Fruit fly (Drosophila melanogaster): ENCODE data around the gene CG9331.

The CG9331 gene

dm6 chr2L:20840462-20841038 is 17.9 kb downstream of the CG9331 start, which contains the start of gene CG31676 (continued):
- TF ChIP-seq corto (GFP tag; optimal IDR thresholded peaks at IDR 0.05) = no peak
- peak; percentile 70 for TF ChIP-seq ci (GFP tag; IDR thresholded peaks at IDR 0.05)
- no peak for TF ChIP-seq CG7357 (GFP tag; IDR thresholded peaks at IDR 0.05)
- TF ChIP-seq NfI (GFP tag; optimal IDR thresholded peaks at IDR 0.05) = peak; percentile 10
- TF ChIP-seq ftz-f1 (GFP tag; optimal IDR thresholded peaks at IDR 0.05) = no peak
- no peak for TF ChIP-seq ato (GFP tag; IDR thresholded peaks at IDR 0.05; ENCODE audit: partially characterized antibody)
- TF ChIP-seq CG2202 (tag; optimal IDR thresholded peaks at IDR 0.05) = no peak
- TF ChIP-seq caup (GFP tag; optimal IDR thresholded peaks at IDR 0.05; ENCODE audit: severe bottlenecking) = peak; percentile 56
- TF ChIP-seq dysf (GFP tag; IDR thresholded peaks at IDR 0.05) = peak; percentile 29; the same call in 1 of the 3 replicates
- peak; percentile 24 for TF ChIP-seq her (GFP tag; optimal IDR thresholded peaks at IDR 0.05)
- TF ChIP-seq B-H2 (GFP tag; optimal IDR thresholded peaks at IDR 0.05) = peak; percentile 73
- TF ChIP-seq CG6175 (GFP tag; IDR thresholded peaks at IDR 0.05) = 0 out of 3 replicates have a peak, but pooled peaks have one; percentile 23
- peak; percentile 47 for TF ChIP-seq CG18599 (GFP tag; optimal IDR thresholded peaks at IDR 0.05)
- peak; percentile 54; the same call in 2 of the 3 replicates for TF ChIP-seq gce (GFP tag; IDR thresholded peaks at IDR 0.05)
- peak; percentile 12 for TF ChIP-seq CG17385 (GFP tag; optimal IDR thresholded peaks at IDR 0.05)
- peak; percentile 48 for TF ChIP-seq CG13296 (GFP tag; optimal IDR thresholded peaks at IDR 0.05)
- 0 out of 2 replicates have a peak, but pooled peaks have one; percentile 6 for TF ChIP-seq CG31441 (GFP tag; IDR thresholded peaks at IDR 0.05)
- 0 out of 4 replicates have a peak, but pooled peaks have one; percentile 22 for TF ChIP-seq chinmo (GFP tag; IDR thresholded peaks at IDR 0.05; ENCODE audit: partially characterized antibody)
- TF ChIP-seq z (GFP tag; IDR thresholded peaks at IDR 0.05) = peak; percentile 74
- peak; percentile 57 for TF ChIP-seq CG6813 (GFP tag; optimal IDR thresholded peaks at IDR 0.05)
- TF ChIP-seq wdn (GFP tag; IDR thresholded peaks at IDR 0.05) = peak; percentile 40; the same call in 1 of the 2 replicates
- peak; percentile 81; the same call in 1 of the 2 replicates for TF ChIP-seq CG32532 (GFP tag; IDR thresholded peaks at IDR 0.05)
- TF ChIP-seq Rfx (GFP tag; IDR thresholded peaks at IDR 0.05) = peak; percentile 51; the same call in 1 of the 2 replicates
- TF ChIP-seq usp (GFP tag; optimal IDR thresholded peaks at IDR 0.05) = no peak
- TF ChIP-seq gcm2 (GFP tag; optimal IDR thresholded peaks at IDR 0.05) = no peak
- peak; percentile 56 for TF ChIP-seq CG3281 (GFP tag; optimal IDR thresholded peaks at IDR 0.05)
- TF ChIP-seq HLHmδ (GFP tag; optimal IDR thresholded peaks at IDR 0.05) = peak; percentile 1
- TF ChIP-seq luna (GFP tag; optimal IDR thresholded peaks at IDR 0.05) = peak; percentile 46
- peak; percentile 16 for TF ChIP-seq CG4328 (GFP tag; optimal IDR thresholded peaks at IDR 0.05)
- TF ChIP-seq CrebB (tag; optimal IDR thresholded peaks at IDR 0.05) = peak; percentile 54
- no peak for TF ChIP-seq CG17802 (tag; optimal IDR thresholded peaks at IDR 0.05)
- TF ChIP-seq BtbVII (GFP tag; optimal IDR thresholded peaks at IDR 0.05) = peak; percentile 42
- peak; percentile 69 for TF ChIP-seq mirr (GFP tag; optimal IDR thresholded peaks at IDR 0.05)
- peak; percentile 100 for TF ChIP-seq CG15601 (tag; optimal IDR thresholded peaks at IDR 0.05)
- TF ChIP-seq odd (GFP tag; optimal IDR thresholded peaks at IDR 0.05) = peak; percentile 37
- 0 out of 2 replicates have a peak, but pooled peaks have one; percentile 23 for TF ChIP-seq CG17612 (GFP tag; IDR thresholded peaks at IDR 0.05)
- peak; percentile 33 for TF ChIP-seq CG17568 (GFP tag; optimal IDR thresholded peaks at IDR 0.05)
- TF ChIP-seq CG34376 (GFP tag; optimal IDR thresholded peaks at IDR 0.05) = peak; percentile 61
- TF ChIP-seq CG7987 (GFP tag; optimal IDR thresholded peaks at IDR 0.05) = peak; percentile 53
- TF ChIP-seq PHDP (tag; optimal IDR thresholded peaks at IDR 0.05) = peak; percentile 30
- peak; percentile 42 for TF ChIP-seq CG12769 (tag; optimal IDR thresholded peaks at IDR 0.05)

Data from whole organism, embryonic.